Worm (Caenorhabditis elegans) whole organism, L1 larva: Measurements from ENCODE around the gene spe-10.
A peak's percentile ranks its signal among the peaks of the same experiment; 100 is the strongest.

Experiments
- C04F5.9 ChIP-seq: sonication (generic microtip); optimal IDR thresholded peaks from 2 replicates; lab custom pipeline; 2016; ENCODE audit warnings: missing genetic modification characterization, missing compliant biosample characterization
- C16A3.4 ChIP-seq: fragments of 150-350 bp; optimal IDR thresholded peaks from 2 replicates; lab custom pipeline; 2014; ENCODE audit warnings: missing biosample characterization, missing genetic modification characterization
- alr-1 ChIP-seq: fragments of 200-800 bp; sonication (Bioruptor generic); optimal IDR thresholded peaks from 2 replicates; lab custom pipeline; 2018; ENCODE audit warnings: borderline replicate concordance, mild to moderate bottlenecking, missing genetic modification characterization, missing compliant biosample characterization
- aly-2 ChIP-seq: fragments of 150-350 bp; optimal IDR thresholded peaks from 2 replicates; lab custom pipeline; 2014; ENCODE audit warnings: missing biosample characterization, missing genetic modification characterization
- blmp-1 ChIP-seq: fragments of 150-350 bp; optimal IDR thresholded peaks from 2 replicates; lab custom pipeline; 2014; ENCODE audit warnings: missing biosample characterization, missing genetic modification characterization
- ceh-63 ChIP-seq: fragments of 200-800 bp; sonication (Bioruptor generic); optimal IDR thresholded peaks from 2 replicates; lab custom pipeline; 2018; ENCODE audit warnings: mild to moderate bottlenecking, missing genetic modification characterization, missing compliant biosample characterization
- ceh-88 ChIP-seq: fragments of 200-800 bp; sonication (Bioruptor generic); IDR thresholded peaks from 2 replicates; pipeline ENCODE4 v1.3.6; 2022; ENCODE audit warnings: missing genetic modification characterization, missing compliant biosample characterization
- efl-1 ChIP-seq, 4 experiments: fragments of 150-350 bp; optimal IDR thresholded peaks in 3 of 4; peaks in 1 of 4; 1 replicate in 1 of 4; 2 replicates in 3 of 4; lab custom pipeline; 2014; ENCODE audit warnings: missing biosample characterization in 2 of 4, missing genetic modification characterization in 2 of 4, missing genetic modification reagents in 2 of 4
- egl-13 ChIP-seq: sonication (generic microtip); optimal IDR thresholded peaks from 2 replicates; lab custom pipeline; 2016; ENCODE audit warnings: missing genotype, missing genetic modification reagents, missing genetic modification characterization, missing compliant biosample characterization
- elt-2 ChIP-seq: sonication (generic microtip); optimal IDR thresholded peaks from 2 replicates; lab custom pipeline; 2016; ENCODE audit warnings: missing genetic modification characterization, mild to moderate bottlenecking, inconsistent platforms, missing compliant biosample characterization, missing genetic modification reagents
- elt-3 ChIP-seq, 6 experiments: fragments of 150-350 bp in 1 of 6; sonication (generic microtip); optimal IDR thresholded peaks; 2 replicates each; lab custom pipeline; 2017 to 2018; ENCODE audit warnings: missing biosample characterization in 6 of 6, missing genetic modification characterization in 6 of 6, inconsistent platforms in 1 of 6
- fkh-4 ChIP-seq: sonication (generic microtip); optimal IDR thresholded peaks from 2 replicates; lab custom pipeline; 2016; ENCODE audit warnings: missing compliant biosample characterization, missing genetic modification characterization, borderline replicate concordance
- hlh-17 ChIP-seq: fragments of 200-800 bp; sonication (Bioruptor generic); optimal IDR thresholded peaks from 2 replicates; lab custom pipeline; 2018; ENCODE audit warnings: missing genetic modification characterization, mild to moderate bottlenecking, missing compliant biosample characterization, moderate library complexity, borderline replicate concordance
- hpl-2 ChIP-seq: fragments of 150-350 bp; optimal IDR thresholded peaks from 2 replicates; lab custom pipeline; 2014; ENCODE audit warnings: missing biosample characterization, missing genetic modification reagents, missing genetic modification characterization
- lin-13 ChIP-seq: fragments of 150-350 bp; optimal IDR thresholded peaks from 2 replicates; lab custom pipeline; 2014; ENCODE audit warnings: missing biosample characterization, missing genetic modification reagents, missing genetic modification characterization
- lin-14 ChIP-seq: fragments of 200-800 bp; sonication (Bioruptor generic); optimal IDR thresholded peaks from 2 replicates; lab custom pipeline; 2018; ENCODE audit warnings: mild to moderate bottlenecking, missing genetic modification characterization, moderate library complexity, missing compliant biosample characterization
- lin-35 ChIP-seq, 2 experiments: fragments of 150-350 bp; optimal IDR thresholded peaks; 2 replicates each; lab custom pipeline; 2014; ENCODE audit warnings: missing biosample characterization in 2 of 2, missing genetic modification characterization in 2 of 2, missing genetic modification reagents in 2 of 2
- lin-39 ChIP-seq: fragments of 150-350 bp; optimal IDR thresholded peaks from 2 replicates; lab custom pipeline; 2014; ENCODE audit warnings: missing biosample characterization, missing genetic modification reagents, missing genetic modification characterization
- mab-9 ChIP-seq: fragments of 200-800 bp; sonication (Bioruptor generic); IDR thresholded peaks from 2 replicates; pipeline ENCODE4 v1.3.6; 2022; ENCODE audit warnings: missing genetic modification reagents, missing genetic modification characterization, missing compliant biosample characterization
- mdl-1 ChIP-seq, 2 experiments: fragments of 150-350 bp; optimal IDR thresholded peaks; 2 replicates each; lab custom pipeline; 2014 to 2017; ENCODE audit warnings: missing biosample characterization in 2 of 2, missing genetic modification characterization in 2 of 2, inconsistent platforms in 1 of 2
- mef-2 ChIP-seq: fragments of 150-350 bp; optimal IDR thresholded peaks from 2 replicates; lab custom pipeline; 2014; ENCODE audit warnings: missing biosample characterization, missing genetic modification characterization
- mep-1 ChIP-seq: fragments of 150-350 bp; optimal IDR thresholded peaks from 2 replicates; lab custom pipeline; 2014; ENCODE audit warnings: missing biosample characterization, missing genetic modification characterization
- nhr-20 ChIP-seq: sonication (generic microtip); optimal IDR thresholded peaks from 2 replicates; lab custom pipeline; 2016; ENCODE audit warnings: mild to moderate bottlenecking, missing genetic modification characterization, missing compliant biosample characterization
- nhr-237 ChIP-seq: fragments of 150-350 bp; optimal IDR thresholded peaks from 2 replicates; lab custom pipeline; 2014; ENCODE audit warnings: missing biosample characterization, missing genetic modification characterization
- nhr-47 ChIP-seq: sonication (generic microtip); optimal IDR thresholded peaks from 2 replicates; lab custom pipeline; 2016; ENCODE audit warnings: mild to moderate bottlenecking, missing genetic modification characterization, moderate library complexity, missing compliant biosample characterization
- nhr-71 ChIP-seq: sonication (generic microtip); optimal IDR thresholded peaks from 2 replicates; lab custom pipeline; 2016; ENCODE audit warnings: mild to moderate bottlenecking, missing genetic modification characterization, moderate library complexity, missing compliant biosample characterization
- nhr-85 ChIP-seq: sonication (generic microtip); peaks from one replicate; lab custom pipeline; 2016; ENCODE audit warnings: missing genetic modification characterization, inconsistent platforms, missing compliant biosample characterization
- nhr-90 ChIP-seq: sonication (generic microtip); optimal IDR thresholded peaks from 2 replicates; lab custom pipeline; 2016; ENCODE audit warnings: mild to moderate bottlenecking, missing genetic modification characterization, missing compliant biosample characterization; ENCODE audit not compliant: poor library complexity
- snpc-4 ChIP-seq: fragments of 150-350 bp; optimal IDR thresholded peaks from 2 replicates; lab custom pipeline; 2014; ENCODE audit warnings: missing biosample characterization, missing genetic modification characterization
- snu-23 ChIP-seq: sonication (generic microtip); optimal IDR thresholded peaks from 2 replicates; lab custom pipeline; 2016; ENCODE audit warnings: missing genetic modification characterization, missing compliant biosample characterization
- sup-37 ChIP-seq: fragments of 200-800 bp; sonication (Bioruptor generic); optimal IDR thresholded peaks from 2 replicates; lab custom pipeline; 2018; ENCODE audit warnings: mild to moderate bottlenecking, missing genetic modification characterization, missing compliant biosample characterization
- tbx-2 ChIP-seq: sonication (generic microtip); optimal IDR thresholded peaks from 2 replicates; lab custom pipeline; 2016; ENCODE audit warnings: missing genetic modification characterization, missing compliant biosample characterization
- tlp-1 ChIP-seq: fragments of 150-350 bp; optimal IDR thresholded peaks from 2 replicates; lab custom pipeline; 2014; ENCODE audit warnings: missing biosample characterization, missing genetic modification characterization
- unc-130 ChIP-seq: fragments of 150-350 bp; optimal IDR thresholded peaks from 2 replicates; lab custom pipeline; 2017; ENCODE audit warnings: missing biosample characterization, missing genetic modification characterization, inconsistent platforms
- unc-98 ChIP-seq: fragments of 200-800 bp; sonication (Bioruptor generic); IDR thresholded peaks from 2 replicates; pipeline ENCODE4 v1.3.6; 2022; ENCODE audit warnings: missing genetic modification characterization, missing compliant biosample characterization
- vab-15 ChIP-seq: sonication (generic microtip); optimal IDR thresholded peaks from 2 replicates; lab custom pipeline; 2017; ENCODE audit warnings: missing genotype, mild to moderate bottlenecking, missing genetic modification characterization, missing compliant biosample characterization
- zip-4 ChIP-seq: fragments of 200-800 bp; sonication (Bioruptor generic); optimal IDR thresholded peaks from 2 replicates; lab custom pipeline; 2018; ENCODE audit warnings: mild to moderate bottlenecking, missing genetic modification characterization, moderate library complexity, missing compliant biosample characterization
- ztf-11 ChIP-seq, 2 experiments: sonication (generic microtip); optimal IDR thresholded peaks; 2 replicates each; lab custom pipeline; 2016 to 2017; ENCODE audit warnings: missing genetic modification characterization in 2 of 2, missing biosample characterization in 1 of 2, missing compliant biosample characterization in 1 of 2
- ztf-4 ChIP-seq: fragments of 150-350 bp; optimal IDR thresholded peaks from 2 replicates; lab custom pipeline; 2014; ENCODE audit warnings: missing biosample characterization, missing genetic modification characterization

The spe-10 gene

DNA sequence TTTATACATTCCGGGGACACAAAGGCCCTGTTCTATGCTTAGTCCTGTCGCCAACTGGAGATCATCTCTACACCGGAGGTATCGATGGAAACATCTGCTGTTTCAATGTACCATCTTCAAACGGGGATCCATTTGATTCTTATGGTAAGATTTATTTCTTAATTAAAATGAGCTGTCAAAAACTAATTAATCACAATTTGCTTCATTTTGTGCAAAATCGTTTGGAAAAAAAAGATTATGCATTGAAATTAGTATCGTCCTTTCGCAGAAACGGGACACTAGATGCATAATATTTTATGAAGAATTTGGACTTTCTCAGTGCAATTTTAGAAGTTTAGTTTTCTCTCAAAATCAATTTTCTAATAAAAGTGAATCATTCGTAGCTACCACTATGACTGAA, 20.2 kb upstream of the spe-10 start:
- TF ChIP-seq mab-9 (GFP tag; lab: Robert Waterston, UW) (no peak), hpl-2 (GFP tag; lab: Kevin White, UChicago) (no peak), ceh-88 (GFP tag; lab: Robert Waterston, UW) (no peak)

DNA sequence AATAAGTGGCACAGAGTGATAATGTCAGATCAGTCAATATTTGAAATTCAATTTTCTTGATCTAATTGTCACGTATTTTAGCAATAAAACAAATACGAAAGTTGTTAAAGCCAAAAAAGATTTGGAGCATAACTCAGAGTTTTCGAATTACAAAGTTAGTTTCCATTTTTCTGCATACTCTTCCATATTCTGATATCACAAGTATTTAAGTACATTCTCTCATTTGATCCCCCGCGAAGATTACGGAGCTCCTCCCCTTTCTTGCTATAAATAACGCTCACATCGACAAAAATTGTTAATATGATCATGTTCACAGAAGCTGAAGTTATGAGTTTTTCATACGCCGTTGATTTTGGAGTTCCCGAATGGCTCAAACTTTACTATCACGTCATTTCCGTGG, 15.8 kb upstream of the spe-10 start, which contains the start of gene sri-20:
Gene sri-20, plus strand, starts transcription at position 301 of the 400 bp plus-strand sequence.
- TF ChIP-seq vab-15 (tag; lab: Kevin White, UChicago) (no peak), sup-37 (GFP tag; lab: Kevin White, UChicago) (no peak), efl-1 (optimal IDR thresholded peaks at IDR 0.05; lab: Kevin White, UChicago) (no peak), efl-1 (GFP tag; optimal IDR thresholded peaks at IDR 0.05 in 1 of 2; lab: Kevin White, UChicago) (peak in 1 of 2 experiments; percentile 75), unc-98 (GFP tag; lab: Robert Waterston, UW) (no peak), alr-1 (no peak), lin-13 (GFP tag; lab: Kevin White, UChicago) (no peak)

DNA sequence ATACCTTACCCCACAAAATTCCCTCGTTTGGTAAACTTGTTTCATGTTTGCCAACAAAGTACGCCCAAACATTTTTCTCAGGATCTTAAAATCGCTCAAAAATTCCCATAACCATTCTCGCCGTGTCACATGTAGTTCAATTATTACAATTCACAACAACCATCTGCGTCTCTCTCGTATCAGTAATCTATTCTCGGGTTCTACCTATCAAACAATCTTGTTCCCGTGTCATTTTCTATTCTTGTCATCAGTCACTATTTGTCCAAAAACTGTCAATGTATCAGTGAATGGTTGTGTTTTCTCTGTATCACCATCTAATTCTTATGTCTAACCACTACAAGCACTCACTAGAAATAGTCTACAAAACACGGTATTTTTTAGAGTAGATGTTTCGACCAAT, 12.9 kb upstream of the spe-10 start:
- peak; percentile 76 for TF ChIP-seq nhr-85 (tag; lab: Kevin White, UChicago)
- TF ChIP-seq efl-1 (optimal IDR thresholded peaks at IDR 0.05; lab: Kevin White, UChicago): no peak
- peak in 1 of 2 experiments; percentile 59 for TF ChIP-seq efl-1 (GFP tag; optimal IDR thresholded peaks at IDR 0.05 in 1 of 2; lab: Kevin White, UChicago)
- peak in 1 of 2 experiments; percentile 73 for TF ChIP-seq lin-35 (GFP tag; optimal IDR thresholded peaks at IDR 0.05; lab: Kevin White, UChicago)
- TF ChIP-seq lin-39 (tag; lab: Kevin White, UChicago): no peak
- peak; percentile 49 for TF ChIP-seq nhr-71 (tag; lab: Kevin White, UChicago)
- TF ChIP-seq blmp-1 (tag; lab: Kevin White, UChicago): peak; percentile 51
- TF ChIP-seq lin-14 (GFP tag; lab: Kevin White, UChicago): peak; percentile 68
- peak; percentile 14 for TF ChIP-seq nhr-90 (tag; lab: Kevin White, UChicago)
- no peak for TF ChIP-seq mef-2
- peak; percentile 76 for TF ChIP-seq elt-2 (tag; lab: Kevin White, UChicago)
- peak; percentile 48 for TF ChIP-seq tbx-2 (tag; lab: Kevin White, UChicago)
- TF ChIP-seq hpl-2 (GFP tag; lab: Kevin White, UChicago): no peak
- TF ChIP-seq aly-2 (tag; lab: Kevin White, UChicago): no peak
- TF ChIP-seq ztf-11 (tag; optimal IDR thresholded peaks at IDR 0.05; lab: Kevin White, UChicago): no peak
- no peak for TF ChIP-seq vab-15 (tag; lab: Kevin White, UChicago)
- peak; percentile 52 for TF ChIP-seq snu-23 (GFP tag; lab: Kevin White, UChicago)
- TF ChIP-seq nhr-47 (tag; lab: Kevin White, UChicago): no peak
- TF ChIP-seq C16A3.4 (tag; lab: Kevin White, UChicago): peak; percentile 5
- peak in 1 of 2 experiments; percentile 23 for TF ChIP-seq mdl-1 (tag; optimal IDR thresholded peaks at IDR 0.05; lab: Kevin White, UChicago)
- TF ChIP-seq nhr-20 (tag; lab: Kevin White, UChicago): peak; percentile 72
- TF ChIP-seq elt-3 (tag; optimal IDR thresholded peaks at IDR 0.05; lab: Kevin White, UChicago): peak in 2 of 6 experiments; percentile 31 to 37
- TF ChIP-seq, all 84 proteins: peak for 14

DNA sequence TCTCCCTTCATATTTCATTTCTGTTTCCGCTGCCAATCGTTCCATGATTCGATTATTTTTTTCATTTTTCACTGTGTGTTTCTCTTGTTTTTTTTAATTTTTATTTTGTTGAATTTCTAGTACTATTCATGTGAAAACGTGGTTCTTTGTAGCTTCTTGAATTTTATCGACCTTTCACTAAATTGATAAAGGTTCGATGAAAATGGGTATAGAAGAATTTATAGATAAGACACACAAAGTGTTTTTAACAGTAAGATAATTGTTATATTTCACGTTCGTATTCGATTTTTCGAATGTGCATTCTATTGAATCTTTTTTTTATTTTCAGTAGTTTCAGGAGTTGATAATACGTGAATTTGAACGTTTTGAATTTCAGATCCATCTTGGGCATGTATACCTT, 12.1 kb upstream of the spe-10 start, which contains the start of gene ugt-49:
Gene ugt-49, plus strand, starts transcription at position 371 of the 400 bp plus-strand sequence.
- TF ChIP-seq mdl-1 (tag; optimal IDR thresholded peaks at IDR 0.05; lab: Kevin White, UChicago): no peak
- no peak for TF ChIP-seq snpc-4 (tag; lab: Kevin White, UChicago)
- TF ChIP-seq fkh-4 (tag; lab: Kevin White, UChicago): no peak
- no peak for TF ChIP-seq hlh-17
- TF ChIP-seq nhr-237 (tag; lab: Kevin White, UChicago): no peak
- no peak for TF ChIP-seq unc-130 (tag; lab: Kevin White, UChicago)
- TF ChIP-seq mep-1 (tag; lab: Kevin White, UChicago): no peak
- no peak for TF ChIP-seq nhr-20 (tag; lab: Kevin White, UChicago)
- TF ChIP-seq ceh-63: no peak
- TF ChIP-seq elt-3 (tag; optimal IDR thresholded peaks at IDR 0.05; lab: Kevin White, UChicago): no peak
- TF ChIP-seq zip-4 (GFP tag; lab: Kevin White, UChicago): no peak
- no peak for TF ChIP-seq tlp-1 (tag; lab: Kevin White, UChicago)
- TF ChIP-seq egl-13 (tag; lab: Kevin White, UChicago): no peak
- TF ChIP-seq C04F5.9: no peak
- TF ChIP-seq nhr-47 (tag; lab: Kevin White, UChicago): no peak
- no peak for TF ChIP-seq mef-2
- TF ChIP-seq ztf-4 (tag; lab: Kevin White, UChicago): no peak
- no peak for TF ChIP-seq aly-2 (tag; lab: Kevin White, UChicago)
